Worm (Caenorhabditis elegans): ENCODE data around the gene F15A8.1.

DNA sequence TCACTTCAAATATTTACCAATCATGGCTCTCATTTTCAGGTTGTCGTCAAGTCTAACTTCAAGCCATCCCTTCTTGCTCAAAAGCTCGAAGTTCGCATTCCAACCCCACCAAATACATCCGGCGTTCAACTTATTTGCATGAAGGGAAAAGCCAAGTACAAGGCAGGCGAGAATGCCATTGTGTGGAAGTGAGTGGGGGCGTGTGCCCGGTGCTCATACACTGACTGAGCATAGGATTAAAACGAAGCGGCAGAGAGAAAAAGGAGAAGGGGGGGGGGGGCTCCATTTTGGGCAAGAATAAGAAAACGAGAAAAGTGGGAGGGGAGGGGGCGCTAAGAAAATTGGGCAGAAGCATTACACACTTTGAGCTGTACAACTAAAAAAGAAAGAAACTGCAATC is 49.1 kb upstream of the F15A8.1 start:
- TF ChIP-seq ZK546.5 (tag; optimal IDR thresholded peaks at IDR 0.05) (no peak), nhr-12 (tag; optimal IDR thresholded peaks at IDR 0.05) (no peak), F13H6.1 (tag; optimal IDR thresholded peaks at IDR 0.05) (no peak), lin-39 (tag; optimal IDR thresholded peaks at IDR 0.05) (no peak), lin-13 (GFP tag; optimal IDR thresholded peaks at IDR 0.05) (no peak), unc-62 (GFP tag; optimal IDR thresholded peaks at IDR 0.05) (no peak)

Measured in whole organism, L2 larva.